Worm (Caenorhabditis elegans): Measurements from ENCODE around the gene str-52.

Gene str-52

DNA sequence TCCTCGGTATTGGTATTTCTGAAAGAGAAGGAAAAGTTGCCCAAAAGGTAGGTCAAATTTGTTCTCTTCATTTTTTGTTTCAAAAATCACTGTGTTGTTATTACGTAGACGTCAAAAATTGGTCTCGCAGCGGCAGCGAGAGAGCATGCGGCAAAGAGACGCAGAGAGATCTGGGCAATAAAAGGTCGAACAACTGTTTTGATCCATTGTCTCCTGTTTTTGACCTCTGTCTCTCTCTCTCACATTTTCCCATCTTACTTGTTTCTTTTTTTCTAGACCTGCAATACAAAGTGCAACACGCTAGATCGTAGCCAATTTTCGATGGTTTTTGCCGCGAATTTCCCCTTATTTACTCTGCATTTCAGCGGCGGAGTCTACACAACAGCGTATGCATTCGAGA, 19.4 kb downstream of the str-52 start:
- TF ChIP-seq fkh-10 (GFP tag; optimal IDR thresholded peaks at IDR 0.05) (no peak), elt-2 (tag; optimal IDR thresholded peaks at IDR 0.05) (peak; percentile 21), lin-39 (tag; optimal IDR thresholded peaks at IDR 0.05) (peak; percentile 11), lsy-12 (tag; optimal IDR thresholded peaks at IDR 0.05) (no peak)

DNA sequence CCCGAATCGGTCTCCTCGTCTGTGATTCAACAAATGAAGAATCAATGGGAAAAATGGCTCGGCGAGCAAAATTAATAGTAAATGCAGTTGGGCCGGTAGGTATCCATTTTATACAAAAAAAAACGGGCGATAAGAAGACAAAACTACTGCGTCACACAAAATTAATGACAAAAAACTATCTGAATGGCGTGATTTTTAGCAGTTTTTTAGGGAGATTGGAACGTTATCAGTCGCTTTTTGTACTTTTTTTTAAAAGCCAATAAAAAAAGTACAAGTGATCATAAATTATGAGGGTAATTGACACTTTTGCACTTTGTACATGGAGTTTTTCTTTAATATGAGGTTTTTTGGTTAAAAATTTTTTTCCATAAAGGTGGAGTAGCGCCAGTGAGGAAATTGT, 22.8 kb downstream of the str-52 start:
- TF ChIP-seq pqm-1 (tag; optimal IDR thresholded peaks at IDR 0.05) = peak; percentile 72
- peak; percentile 84 for TF ChIP-seq elt-2 (tag; optimal IDR thresholded peaks at IDR 0.05)
- TF ChIP-seq mml-1 (tag; optimal IDR thresholded peaks at IDR 0.05) = no peak
- no peak for TF ChIP-seq R02D3.7 (tag; optimal IDR thresholded peaks at IDR 0.05)
- TF ChIP-seq mdl-1 (tag; optimal IDR thresholded peaks at IDR 0.05) = no peak
- no peak for TF ChIP-seq sea-2 (GFP tag; optimal IDR thresholded peaks at IDR 0.05)
- no peak for TF ChIP-seq ZK546.5 (tag; optimal IDR thresholded peaks at IDR 0.05)
- no peak for TF ChIP-seq daf-12 (tag; optimal IDR thresholded peaks at IDR 0.05)
- TF ChIP-seq aly-2 (tag; optimal IDR thresholded peaks at IDR 0.05) = no peak
- no peak for TF ChIP-seq egl-5 (tag; optimal IDR thresholded peaks at IDR 0.05)
- no peak for TF ChIP-seq lin-39 (tag; optimal IDR thresholded peaks at IDR 0.05)
- no peak for TF ChIP-seq pha-4 (tag; optimal IDR thresholded peaks at IDR 0.05)
- TF ChIP-seq fkh-2 (tag; optimal IDR thresholded peaks at IDR 0.05) = no peak
- TF ChIP-seq fos-1 (tag; optimal IDR thresholded peaks at IDR 0.05) = no peak
- TF ChIP-seq skn-1 (tag; optimal IDR thresholded peaks at IDR 0.05) = no peak

DNA sequence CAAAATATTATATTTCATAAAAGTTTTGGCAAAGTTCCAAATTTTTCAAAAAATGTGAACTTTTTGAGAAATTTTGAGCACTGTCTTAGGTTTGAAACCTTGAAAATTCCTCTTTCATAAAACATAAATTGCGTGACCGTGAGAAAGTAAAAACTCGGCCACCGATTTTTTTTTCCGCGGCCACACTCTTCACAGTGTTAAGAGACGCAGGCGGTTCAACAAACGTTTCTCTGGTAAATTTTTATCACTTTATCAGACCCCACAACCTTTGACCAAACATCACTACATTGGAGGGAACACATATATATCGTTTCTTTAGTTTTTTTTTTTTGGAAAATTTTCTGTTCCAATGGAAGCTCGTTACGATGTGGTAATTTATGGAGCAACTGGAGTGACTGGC, 23.4 kb downstream of the str-52 start, which contains the start of gene F22F7.2:
F22F7.2 (plus strand) TSS at position 266 of the 400 bp plus-strand sequence.
- TF ChIP-seq zag-1 (tag; optimal IDR thresholded peaks at IDR 0.05) (no peak), elt-2 (tag; optimal IDR thresholded peaks at IDR 0.05) (peak; percentile 52), nfya-1 (tag; optimal IDR thresholded peaks at IDR 0.05; ENCODE audit: insufficient read depth) (peak; percentile 3), nhr-12 (tag; optimal IDR thresholded peaks at IDR 0.05) (no peak), nhr-28 (tag; optimal IDR thresholded peaks at IDR 0.05) (no peak), eor-1 (tag; optimal IDR thresholded peaks at IDR 0.05) (no peak), jun-1 (tag; optimal IDR thresholded peaks at IDR 0.05) (no peak), R02D3.7 (tag; optimal IDR thresholded peaks at IDR 0.05) (no peak), pqm-1 (tag; optimal IDR thresholded peaks at IDR 0.05) (peak; percentile 31)

DNA sequence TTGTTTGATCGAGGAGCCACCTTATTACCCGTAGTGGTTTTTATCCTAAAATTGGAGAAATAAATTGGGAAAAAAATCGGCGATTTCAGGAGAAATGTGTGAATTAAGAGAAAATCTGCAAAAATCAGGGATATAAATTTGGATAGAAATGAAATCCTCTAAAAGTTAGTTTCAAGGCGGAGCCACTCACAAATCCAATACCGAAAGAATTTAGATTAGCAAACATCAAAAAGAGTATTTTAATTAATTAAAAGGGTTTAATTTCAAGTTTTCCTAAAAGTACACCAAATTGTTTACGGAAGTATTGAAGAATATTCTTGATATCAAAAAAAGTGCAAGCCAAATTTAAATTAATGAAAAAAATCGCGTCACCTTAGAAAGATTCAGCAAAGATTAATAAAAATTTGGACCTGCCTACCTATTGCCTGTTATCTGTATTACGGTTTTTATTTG, 24.0 kb downstream of the str-52 start, which contains the start of gene F22F7.8:
F22F7.8 (minus strand) TSS at position 51 of the 453 bp plus-strand sequence.
- TF ChIP-seq mml-1 (tag; optimal IDR thresholded peaks at IDR 0.05) (no peak), lin-39 (tag; optimal IDR thresholded peaks at IDR 0.05) (no peak), zag-1 (tag; optimal IDR thresholded peaks at IDR 0.05) (no peak), egl-5 (tag; optimal IDR thresholded peaks at IDR 0.05) (no peak), pha-4 (tag; optimal IDR thresholded peaks at IDR 0.05) (no peak), nhr-23 (tag; optimal IDR thresholded peaks at IDR 0.05) (no peak), tbx-2 (tag; optimal IDR thresholded peaks at IDR 0.05) (no peak), nhr-28 (tag; optimal IDR thresholded peaks at IDR 0.05) (no peak), egl-27 (tag; optimal IDR thresholded peaks at IDR 0.05) (no peak), unc-39 (tag; optimal IDR thresholded peaks at IDR 0.05) (no peak)

DNA sequence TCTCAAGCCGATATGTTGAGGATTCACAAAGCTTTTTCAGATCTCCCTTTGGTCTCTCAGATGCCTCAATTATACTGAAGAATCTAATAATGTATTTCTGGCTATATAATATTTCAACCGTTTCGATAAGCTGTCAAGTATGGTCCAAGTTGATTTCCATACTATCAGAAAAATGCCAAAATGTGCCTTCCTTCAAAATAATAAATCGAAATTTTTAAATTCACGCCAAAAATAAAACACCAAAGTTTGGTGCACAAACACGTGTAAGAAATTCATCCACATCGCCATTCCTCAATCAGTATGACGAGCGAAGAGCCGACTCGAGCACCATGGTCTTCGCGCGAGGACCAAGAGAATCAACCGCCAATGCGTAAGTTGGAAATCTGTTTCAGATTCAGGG, 26.4 kb downstream of the str-52 start, which contains the start of gene F22F7.11:
F22F7.11 (plus strand) TSS at position 301 of the 400 bp plus-strand sequence.
- TF ChIP-seq fkh-2 (tag; optimal IDR thresholded peaks at IDR 0.05) = no peak
- no peak for TF ChIP-seq fos-1 (tag; optimal IDR thresholded peaks at IDR 0.05)
- TF ChIP-seq elt-3 (tag; optimal IDR thresholded peaks at IDR 0.05) = no peak
- no peak for TF ChIP-seq ztf-4 (tag; optimal IDR thresholded peaks at IDR 0.05)
- TF ChIP-seq pha-4 (tag; optimal IDR thresholded peaks at IDR 0.05) = no peak
- TF ChIP-seq snpc-4 (tag; optimal IDR thresholded peaks at IDR 0.05) = no peak
- TF ChIP-seq fkh-10 (GFP tag; optimal IDR thresholded peaks at IDR 0.05) = no peak
- no peak for TF ChIP-seq ceh-9 (tag; optimal IDR thresholded peaks at IDR 0.05)
- TF ChIP-seq R02D3.7 (tag; optimal IDR thresholded peaks at IDR 0.05) = no peak
- TF ChIP-seq nhr-28 (tag; optimal IDR thresholded peaks at IDR 0.05) = no peak
- no peak for TF ChIP-seq lsy-12 (tag; optimal IDR thresholded peaks at IDR 0.05)

DNA sequence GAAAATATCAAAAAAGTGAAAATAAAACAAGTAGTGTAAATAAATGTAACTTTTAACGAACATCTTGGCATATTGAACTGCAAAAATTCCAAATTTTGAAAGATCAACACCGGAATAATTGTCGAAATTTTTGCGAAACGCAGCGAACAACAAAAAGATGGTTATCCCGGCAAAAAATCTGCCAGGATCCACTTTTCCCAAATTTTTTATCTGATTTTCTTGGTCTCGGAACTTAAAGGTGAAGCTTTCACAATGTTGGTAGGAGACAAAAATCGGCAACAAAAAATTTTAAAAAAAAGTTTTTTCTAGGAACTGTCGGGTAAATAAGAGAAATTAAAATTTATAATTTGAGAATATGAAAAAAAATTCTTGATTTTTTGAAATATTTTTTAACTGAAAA, 27.4 kb downstream of the str-52 start, which contains the start of gene bgnt-1.2:
bgnt-1.2 (minus strand) TSS at position 101 of the 400 bp plus-strand sequence.
- no peak for TF ChIP-seq fkh-2 (tag; optimal IDR thresholded peaks at IDR 0.05)
- TF ChIP-seq ZK546.5 (tag; optimal IDR thresholded peaks at IDR 0.05) = no peak
- TF ChIP-seq nhr-237 (tag; optimal IDR thresholded peaks at IDR 0.05) = no peak
- TF ChIP-seq unc-62 (GFP tag; optimal IDR thresholded peaks at IDR 0.05) = no peak
- TF ChIP-seq nhr-77 (tag; optimal IDR thresholded peaks at IDR 0.05) = no peak

All from whole organism, L3 larva.